Fruit fly (Drosophila melanogaster) whole organism, embryonic: ENCODE measurements around the gene CG15461.

ENCODE experiments used
- Awh ChIP-seq: fragments of 200-800 bp; sonication (Bioruptor generic); IDR thresholded peaks from 2 replicates; pipeline ENCODE4, ENCODE4 v1.3.6; 2022; ENCODE audit warnings: missing biosample characterization, missing genetic modification characterization
- CG10321 ChIP-seq: fragments of 200-800 bp; sonication (Bioruptor generic); IDR thresholded peaks from 2 replicates; pipeline ENCODE4 v1.3.6; 2022; ENCODE audit warnings: missing biosample characterization, missing genetic modification characterization
- CG11504 ChIP-seq: fragments of 200-800 bp; sonication (Bioruptor generic); optimal IDR thresholded peaks from 3 replicates; lab custom pipeline; 2019; ENCODE audit warnings: missing biosample characterization, mild to moderate bottlenecking, missing genetic modification characterization, moderate library complexity
- CG11695 ChIP-seq: fragments of 200-800 bp; sonication (Bioruptor generic); IDR thresholded peaks from 3 replicates; pipeline ENCODE4 v1.3.6; 2022; ENCODE audit warnings: missing biosample characterization, missing genetic modification characterization
- CG13624 ChIP-seq: fragments of 200-800 bp; sonication (Bioruptor generic); optimal IDR thresholded peaks from 2 replicates; lab custom pipeline; 2016; ENCODE audit warnings: missing biosample characterization, missing genetic modification characterization
- CG14441 ChIP-seq: fragments of 200-800 bp; sonication (Bioruptor generic); IDR thresholded peaks from 2 replicates; pipeline ENCODE4 v1.3.6; 2022; ENCODE audit warnings: missing biosample characterization, missing genetic modification characterization
- CG15269 ChIP-seq: fragments of 200-800 bp; sonication (Bioruptor generic); optimal IDR thresholded peaks from 2 replicates; lab custom pipeline; 2018; ENCODE audit warnings: missing biosample characterization, mild to moderate bottlenecking, missing genetic modification characterization, moderate library complexity
- CG17612 ChIP-seq: fragments of 200-800 bp; sonication (Bioruptor generic); IDR thresholded peaks from 2 replicates; pipeline ENCODE4 v1.3.6; 2022; ENCODE audit warnings: missing biosample characterization, missing genetic modification characterization
- CG18262 ChIP-seq: fragments of 200-800 bp; optimal IDR thresholded peaks from 3 replicates; lab custom pipeline; 2019; ENCODE audit warnings: missing biosample characterization, mild to moderate bottlenecking, missing genetic modification characterization, moderate library complexity
- CG2199 ChIP-seq: fragments of 200-800 bp; sonication (Bioruptor generic); IDR thresholded peaks from 3 replicates; pipeline ENCODE4 v1.3.6; 2022; ENCODE audit warnings: missing biosample characterization, missing genetic modification characterization
- CG5180 ChIP-seq: fragments of 200-800 bp; sonication (Bioruptor generic); optimal IDR thresholded peaks from 3 replicates; lab custom pipeline; 2017; ENCODE audit warnings: missing biosample characterization, missing genetic modification characterization, mild to moderate bottlenecking, moderate library complexity, missing genetic modification reagents
- CG5245 ChIP-seq: fragments of 200-800 bp; sonication (Bioruptor generic); optimal IDR thresholded peaks from 3 replicates; lab custom pipeline; 2016; ENCODE audit warnings: missing biosample characterization, missing genetic modification characterization
- CG6254 ChIP-seq: fragments of 200-800 bp; sonication (Bioruptor generic); optimal IDR thresholded peaks from 3 replicates; lab custom pipeline; 2017; ENCODE audit warnings: mild to moderate bottlenecking, missing biosample characterization, missing genetic modification reagents, missing genetic modification characterization
- CG6854 ChIP-seq: fragments of 200-800 bp; sonication (Bioruptor generic); optimal IDR thresholded peaks from 3 replicates; lab custom pipeline; 2017; ENCODE audit warnings: missing biosample characterization, mild to moderate bottlenecking, missing genetic modification characterization
- CG7928 ChIP-seq: fragments of 200-800 bp; sonication (Bioruptor generic); optimal IDR thresholded peaks from 2 replicates; lab custom pipeline; 2017; ENCODE audit warnings: missing biosample characterization, mild to moderate bottlenecking, missing genetic modification characterization
- CG9215 ChIP-seq: fragments of 200-800 bp; sonication (Bioruptor generic); IDR thresholded peaks from 2 replicates; pipeline ENCODE4 v1.3.6; 2022; ENCODE audit warnings: missing biosample characterization, missing genetic modification characterization
- CG9437 ChIP-seq: fragments of 200-800 bp; sonication (Bioruptor generic); optimal IDR thresholded peaks from 2 replicates; lab custom pipeline; 2018; ENCODE audit warnings: missing biosample characterization, mild to moderate bottlenecking, missing genetic modification characterization
- Deaf1 ChIP-seq: fragments of 200-800 bp; optimal IDR thresholded peaks from 3 replicates; lab custom pipeline; 2019; ENCODE audit warnings: missing biosample characterization, mild to moderate bottlenecking, missing genetic modification characterization, moderate library complexity
- Doc3 ChIP-seq: fragments of 200-800 bp; sonication (Bioruptor generic); IDR thresholded peaks from 3 replicates; pipeline ENCODE4 v1.3.6; 2022; ENCODE audit warnings: missing biosample characterization, missing genetic modification characterization; ENCODE audit not compliant: partially characterized antibody
- E2f2 ChIP-seq: fragments of 200-800 bp; sonication (Bioruptor generic); IDR thresholded peaks from 2 replicates; pipeline ENCODE4 v1.3.6; 2022; ENCODE audit warnings: missing biosample characterization, missing genetic modification characterization
- GATAe ChIP-seq: fragments of 200-800 bp; sonication (Bioruptor generic); conservative IDR thresholded peaks from 2 replicates; pipeline ENCODE4 v1.3.6; 2022; ENCODE audit warnings: missing biosample characterization, missing genetic modification characterization
- HHEX ChIP-seq: fragments of 200-800 bp; sonication (Bioruptor generic); optimal IDR thresholded peaks from 3 replicates; lab custom pipeline; 2017; ENCODE audit warnings: missing biosample characterization, mild to moderate bottlenecking, missing genetic modification characterization, missing genetic modification reagents
- Hand ChIP-seq: fragments of 200-800 bp; sonication (Bioruptor generic); optimal IDR thresholded peaks from 2 replicates; lab custom pipeline; 2017; ENCODE audit warnings: mild to moderate bottlenecking, missing biosample characterization, missing genetic modification reagents, missing genetic modification characterization
- Hey ChIP-seq: fragments of 200-800 bp; sonication (Bioruptor generic); optimal IDR thresholded peaks from 3 replicates; lab custom pipeline; 2018; ENCODE audit warnings: missing biosample characterization, mild to moderate bottlenecking, missing genetic modification characterization
- NC2α ChIP-seq: fragments of 200-800 bp; sonication (Bioruptor generic); optimal IDR thresholded peaks from 2 replicates; lab custom pipeline; 2016; ENCODE audit warnings: missing biosample characterization, missing genetic modification characterization
- NC2β ChIP-seq: fragments of 200-800 bp; sonication (Bioruptor generic); optimal IDR thresholded peaks from 2 replicates; lab custom pipeline; 2016; ENCODE audit warnings: missing biosample characterization, missing genetic modification characterization
- Oli ChIP-seq: fragments of 200-800 bp; sonication (Bioruptor generic); optimal IDR thresholded peaks from 2 replicates; lab custom pipeline; 2018; ENCODE audit warnings: missing biosample characterization, mild to moderate bottlenecking, missing genetic modification characterization, moderate library complexity
- Ptx1 ChIP-seq: fragments of 200-800 bp; sonication (Bioruptor generic); IDR thresholded peaks from 2 replicates; pipeline ENCODE4 v1.3.6; 2022; ENCODE audit warnings: missing biosample characterization, missing genetic modification characterization
- Side ChIP-seq: fragments of 200-800 bp; sonication (Bioruptor generic); optimal IDR thresholded peaks from 2 replicates; lab custom pipeline; 2016; ENCODE audit warnings: missing biosample characterization, missing genetic modification characterization
- TFAM ChIP-seq: fragments of 200-800 bp; sonication (Bioruptor generic); optimal IDR thresholded peaks from 2 replicates; lab custom pipeline; 2017; ENCODE audit warnings: missing biosample characterization, missing genetic modification characterization, inconsistent platforms
- Tbp ChIP-seq: fragments of >200 bp; optimal IDR thresholded peaks from 2 replicates; lab custom pipeline; 2018; ENCODE audit warnings: missing biosample characterization, missing genetic modification characterization
- Vsx1 ChIP-seq: fragments of 200-800 bp; sonication (Bioruptor generic); optimal IDR thresholded peaks from 2 replicates; lab custom pipeline; 2017; ENCODE audit warnings: missing biosample characterization, mild to moderate bottlenecking, missing genetic modification characterization, missing genetic modification reagents
- YL-1 ChIP-seq: fragments of 200-800 bp; sonication (Bioruptor generic); optimal IDR thresholded peaks from 3 replicates; lab custom pipeline; 2017; ENCODE audit warnings: missing biosample characterization, mild to moderate bottlenecking, missing genetic modification characterization
- az2 ChIP-seq: fragments of 200-800 bp; sonication (Bioruptor generic); optimal IDR thresholded peaks from 3 replicates; lab custom pipeline; 2016; ENCODE audit warnings: missing biosample characterization, missing genetic modification characterization
- cad ChIP-seq: fragments of >200 bp; optimal IDR thresholded peaks from 2 replicates; lab custom pipeline; 2017; ENCODE audit warnings: missing biosample characterization, missing genetic modification characterization
- dysf ChIP-seq: fragments of 200-800 bp; sonication (Bioruptor generic); IDR thresholded peaks from 3 replicates; pipeline ENCODE4 v1.3.6; 2022; ENCODE audit warnings: missing biosample characterization, missing genetic modification characterization
- en ChIP-seq: fragments of 200-800 bp; sonication (Bioruptor generic); optimal IDR thresholded peaks from 2 replicates; lab custom pipeline; 2016; ENCODE audit warnings: missing biosample characterization, missing genetic modification characterization
- ewg ChIP-seq: fragments of 200-800 bp; sonication (Bioruptor generic); optimal IDR thresholded peaks from 3 replicates; lab custom pipeline; 2017; ENCODE audit warnings: mild to moderate bottlenecking, missing biosample characterization, missing genetic modification reagents, missing genetic modification characterization
- exex ChIP-seq: fragments of 200-800 bp; sonication (Bioruptor generic); optimal IDR thresholded peaks from 4 replicates; lab custom pipeline; 2018; ENCODE audit warnings: missing biosample characterization, mild to moderate bottlenecking, missing genetic modification characterization, moderate library complexity
- gce ChIP-seq: fragments of 200-800 bp; sonication (Bioruptor generic); IDR thresholded peaks from 3 replicates; pipeline ENCODE4 v1.3.6; 2022; ENCODE audit warnings: missing biosample characterization, missing genetic modification characterization
- hth ChIP-seq: fragments of >200 bp; optimal IDR thresholded peaks from 2 replicates; lab custom pipeline; 2017; ENCODE audit warnings: inconsistent platforms
- jigr1 ChIP-seq: fragments of 200-800 bp; sonication (Bioruptor generic); IDR thresholded peaks from 3 replicates; pipeline ENCODE4 v1.3.6; 2022; ENCODE audit warnings: missing biosample characterization, missing genetic modification characterization
- lola ChIP-seq, 3 experiments: fragments of >200 bp in 2 of 3; fragments of 200-800 bp in 1 of 3; sonication (Bioruptor generic) in 1 of 3; optimal IDR thresholded peaks; 2 replicates each; lab custom pipeline; 2017 to 2019; ENCODE audit warnings: missing biosample characterization in 3 of 3, missing genetic modification characterization in 3 of 3, mild to moderate bottlenecking in 1 of 3, moderate library complexity in 1 of 3
- mirr ChIP-seq: fragments of 200-800 bp; sonication (Bioruptor generic); optimal IDR thresholded peaks from 3 replicates; lab custom pipeline; 2018; ENCODE audit warnings: missing biosample characterization, mild to moderate bottlenecking, missing genetic modification characterization
- otp ChIP-seq: fragments of 200-800 bp; sonication (Bioruptor generic); IDR thresholded peaks from 3 replicates; pipeline ENCODE4, ENCODE4 v1.3.6; 2022; ENCODE audit warnings: missing biosample characterization, missing genetic modification characterization
- prd ChIP-seq, 3 experiments: fragments of >200 bp in 2 of 3; fragments of 200-800 bp in 1 of 3; sonication (Bioruptor generic) in 1 of 3; optimal IDR thresholded peaks in 2 of 3; IDR thresholded peaks in 1 of 3; 2 replicates in 2 of 3; 3 replicates in 1 of 3; pipeline versions ENCODE4 v1.3.6 to Lab custom; 2017 to 2022; ENCODE audit warnings: missing biosample characterization in 1 of 3, missing genetic modification characterization in 1 of 3
- sens ChIP-seq: fragments of 200-800 bp; sonication (Bioruptor generic); peaks from one replicate; lab custom pipeline; 2016; ENCODE audit warnings: missing biosample characterization, missing genetic modification characterization
- vnd ChIP-seq: fragments of 200-800 bp; sonication (Bioruptor generic); IDR thresholded peaks from 3 replicates; pipeline ENCODE4 v1.3.6; 2022; ENCODE audit warnings: missing biosample characterization, missing genetic modification characterization; ENCODE audit not compliant: partially characterized antibody
- wor ChIP-seq: fragments of 200-800 bp; sonication (Bioruptor generic); IDR thresholded peaks from 2 replicates; pipeline ENCODE4 v1.3.6; 2022; ENCODE audit warnings: missing biosample characterization, missing genetic modification characterization
- yki ChIP-seq: fragments of >200 bp; optimal IDR thresholded peaks from 3 replicates; lab custom pipeline; 2018

Gene CG15461

DNA sequence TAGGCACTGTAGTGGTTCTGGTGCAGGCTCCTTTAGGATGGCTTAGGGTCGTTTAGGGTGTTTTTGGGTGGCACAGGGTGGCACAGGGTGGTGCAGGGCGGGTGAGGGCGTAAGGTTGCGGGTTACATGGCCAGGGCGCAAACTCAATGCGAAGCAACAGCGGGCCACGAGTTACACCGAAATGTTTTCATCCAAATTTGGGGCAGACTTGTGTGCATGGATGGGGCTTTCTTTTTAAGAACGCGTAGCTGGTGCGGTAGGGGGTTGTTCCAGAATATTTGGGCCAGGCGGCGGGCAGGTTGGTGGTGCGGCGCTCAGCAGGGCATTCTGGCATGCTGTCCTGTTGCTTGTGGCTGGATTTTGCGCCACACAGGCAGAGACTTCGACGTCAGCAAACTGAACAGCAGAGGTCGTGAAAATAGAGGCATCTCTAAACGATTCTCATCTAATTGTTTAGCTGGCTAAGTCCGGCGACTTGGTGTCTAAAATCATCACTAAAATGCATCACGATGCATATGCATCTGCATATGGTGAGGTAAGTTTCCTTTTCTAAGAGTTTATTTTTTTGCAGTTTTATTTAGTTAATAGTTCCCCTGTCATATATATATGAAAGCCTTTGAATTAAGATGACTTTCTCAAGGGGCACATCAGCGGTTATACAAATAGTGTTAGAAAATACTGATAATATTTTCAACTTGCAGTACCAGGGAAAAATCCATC is 38.0 kb upstream of the CG15461 start (continued):
- TF ChIP-seq Vsx1 (GFP tag; lab: Kevin White, UChicago): no peak
- TF ChIP-seq Hand (GFP tag; lab: Kevin White, UChicago): peak; percentile 49
- TF ChIP-seq HHEX (GFP tag; lab: Kevin White, UChicago): no peak
- no peak for TF ChIP-seq Hey (tag; lab: Kevin White, UChicago)
- no peak for TF ChIP-seq CG2199 (GFP tag; lab: Robert Waterston, UW)
- TF ChIP-seq CG5245: no peak
- no peak for TF ChIP-seq mirr (GFP tag; lab: Kevin White, UChicago)
- TF ChIP-seq CG5180 (GFP tag; lab: Kevin White, UChicago): no peak
- TF ChIP-seq vnd (GFP tag; lab: Robert Waterston, UW): no peak
- TF ChIP-seq CG6254 (GFP tag; lab: Kevin White, UChicago): no peak
- no peak for TF ChIP-seq en (GFP tag; lab: Kevin White, UChicago)
- TF ChIP-seq CG17612: no peak
- peak; percentile 14 for TF ChIP-seq CG11504 (tag; lab: Kevin White, UChicago)
- no peak for TF ChIP-seq GATAe
- no peak for TF ChIP-seq Side (GFP tag; lab: Kevin White, UChicago)
- no peak for TF ChIP-seq prd (optimal IDR thresholded peaks at IDR 0.05; lab: Kevin White, UChicago)
- TF ChIP-seq prd (GFP tag; IDR thresholded peaks at IDR 0.05; lab: Robert Waterston, UW): no peak
- no peak for TF ChIP-seq NC2β (GFP tag; lab: Kevin White, UChicago)
- peak; percentile 17 for TF ChIP-seq CG15269 (tag; lab: Kevin White, UChicago)
- peak; percentile 20 for TF ChIP-seq Oli (tag; lab: Kevin White, UChicago)
- TF ChIP-seq TFAM (GFP tag; lab: Kevin White, UChicago): no peak
- peak; percentile 42 for TF ChIP-seq sens (GFP tag; lab: Kevin White, UChicago)
- no peak for TF ChIP-seq Ptx1 (GFP tag; lab: Robert Waterston, UW)
- 0 out of 2 replicates have a peak, but pooled peaks have one; percentile 17 for TF ChIP-seq CG9215 (GFP tag; lab: Robert Waterston, UW)
- TF ChIP-seq cad (GFP tag; lab: Kevin White, UChicago): no peak
- TF ChIP-seq az2 (GFP tag; lab: Kevin White, UChicago): no peak
- no peak for TF ChIP-seq Tbp (GFP tag; lab: Kevin White, UChicago)
- no peak for TF ChIP-seq CG11695
- no peak for TF ChIP-seq lola (GFP tag; optimal IDR thresholded peaks at IDR 0.05; lab: Kevin White, UChicago)
- no peak for TF ChIP-seq NC2α (GFP tag; lab: Kevin White, UChicago)
- no peak for TF ChIP-seq CG13624
- TF ChIP-seq hth: no peak
- TF ChIP-seq dysf (GFP tag; lab: Robert Waterston, UW): 0 out of 3 replicates have a peak, but pooled peaks have one; percentile 12
- TF ChIP-seq YL-1 (GFP tag; lab: Kevin White, UChicago): no peak
- TF ChIP-seq CG9437 (GFP tag; lab: Kevin White, UChicago): no peak
- no peak for TF ChIP-seq wor (GFP tag; lab: Robert Waterston, UW)
- no peak for TF ChIP-seq CG7928 (GFP tag; lab: Kevin White, UChicago)
- TF ChIP-seq Doc3: no peak
- no peak for TF ChIP-seq yki
- TF ChIP-seq gce (GFP tag; lab: Robert Waterston, UW): no peak
- TF ChIP-seq CG18262 (tag; lab: Kevin White, UChicago): no peak
- no peak for TF ChIP-seq CG10321 (GFP tag; lab: Robert Waterston, UW)
- TF ChIP-seq CG6854 (GFP tag; lab: Kevin White, UChicago): no peak
- TF ChIP-seq ewg (GFP tag; lab: Kevin White, UChicago): peak; percentile 64
- TF ChIP-seq Awh (GFP tag; lab: Robert Waterston, UW): no peak
- no peak for TF ChIP-seq jigr1 (GFP tag; lab: Robert Waterston, UW)
- peak; percentile 16; the same call in 1 of the 2 replicates for TF ChIP-seq CG14441
- TF ChIP-seq exex: no peak
- peak; percentile 51 for TF ChIP-seq Deaf1 (tag; lab: Kevin White, UChicago)
- no peak for TF ChIP-seq E2f2
- TF ChIP-seq otp (GFP tag; lab: Robert Waterston, UW): no peak
